Fruit fly (Drosophila melanogaster) S2 (cell line): ENCODE measurements around the gene CG10993.
A peak's percentile ranks its signal among the peaks of the same experiment; 100 is the strongest.

Source experiments
- CG8478 ChIP-seq: fragments of >200 bp; optimal IDR thresholded peaks from 2 replicates; lab custom pipeline; 2018
- CTCF ChIP-seq, 2 experiments: fragments of >200 bp; optimal IDR thresholded peaks; 2 replicates each; lab custom pipeline; 2018

CG10993 gene

DNA sequence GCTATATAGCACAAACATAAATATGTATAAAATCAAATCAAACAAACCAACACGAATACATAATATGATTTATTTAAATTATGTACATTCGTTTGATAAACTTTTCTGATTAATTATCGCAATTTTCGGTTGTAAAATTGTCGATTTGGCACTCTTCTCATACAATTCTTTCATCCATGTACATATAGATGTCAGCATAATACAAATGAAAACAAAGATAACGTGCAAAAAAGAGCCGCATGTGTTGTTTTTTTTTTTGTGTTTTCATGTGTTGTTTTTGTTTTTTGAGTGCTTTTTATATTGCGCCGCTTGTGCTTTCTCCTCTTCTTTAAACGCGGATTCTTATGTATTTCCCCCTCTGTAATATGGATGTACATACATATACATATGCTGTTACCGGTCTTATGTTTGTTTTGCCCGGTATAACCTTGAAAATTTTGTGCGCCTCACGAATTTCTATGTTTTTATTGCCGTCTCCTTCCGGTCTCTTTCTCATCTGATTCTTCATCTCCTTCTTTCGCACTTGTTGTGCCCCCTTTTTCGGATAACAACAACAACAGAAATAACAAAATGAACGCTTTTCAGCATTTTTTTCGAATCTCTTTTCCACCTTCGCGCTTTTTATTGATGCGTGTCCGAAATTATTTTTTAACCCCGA lies 37.7 kb downstream of the CG10993 start:
- TF ChIP-seq CG8478 (no peak), CTCF (optimal IDR thresholded peaks at IDR 0.05; lab: Kevin White, UChicago) (no peak)

DNA sequence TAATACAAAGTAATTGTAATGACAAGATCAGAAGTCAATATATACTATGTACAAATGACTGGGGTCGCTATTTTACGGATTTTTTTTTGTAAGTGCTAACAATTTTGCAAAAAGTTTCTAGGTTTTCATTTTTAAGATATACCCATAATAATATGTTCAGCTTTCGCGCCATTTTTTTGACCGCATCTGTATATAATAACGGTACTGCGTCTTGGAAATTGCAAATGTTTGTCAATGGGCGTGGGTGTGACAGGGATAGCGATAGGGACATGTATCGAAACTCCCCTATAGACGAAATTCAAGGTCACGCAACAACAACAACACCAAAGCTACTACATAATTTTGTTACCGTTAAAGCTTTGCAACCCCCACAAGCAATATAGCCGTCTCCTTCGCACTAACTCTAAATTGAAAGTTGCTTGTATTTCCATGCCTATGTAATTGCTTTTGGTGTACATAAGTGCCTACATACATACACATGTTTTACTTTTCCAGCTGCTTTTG lies 38.3 kb downstream of the CG10993 start:
- TF ChIP-seq CG8478, result no peak
- no peak for TF ChIP-seq CTCF (optimal IDR thresholded peaks at IDR 0.05; lab: Kevin White, UChicago)

DNA sequence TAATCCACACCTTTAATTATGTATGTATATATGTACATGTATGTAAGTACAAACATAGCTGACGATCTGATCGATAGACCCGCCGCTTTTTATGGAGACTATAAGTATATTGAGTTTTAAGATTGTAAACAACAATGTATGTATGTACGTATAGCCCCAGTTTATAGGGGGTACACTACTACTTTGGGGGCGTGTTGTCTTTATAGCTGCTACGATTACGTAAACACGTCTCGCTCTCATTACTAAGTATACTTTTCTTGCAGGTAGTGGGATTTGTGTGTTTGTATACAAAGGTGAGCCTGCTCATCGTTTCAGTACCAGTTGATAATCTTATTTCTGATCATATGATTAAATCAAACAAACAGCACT lies 41.1 kb downstream of the CG10993 start:
- TF ChIP-seq CTCF (optimal IDR thresholded peaks at IDR 0.05; lab: Kevin White, UChicago) (no peak), CG8478 (no peak)

DNA sequence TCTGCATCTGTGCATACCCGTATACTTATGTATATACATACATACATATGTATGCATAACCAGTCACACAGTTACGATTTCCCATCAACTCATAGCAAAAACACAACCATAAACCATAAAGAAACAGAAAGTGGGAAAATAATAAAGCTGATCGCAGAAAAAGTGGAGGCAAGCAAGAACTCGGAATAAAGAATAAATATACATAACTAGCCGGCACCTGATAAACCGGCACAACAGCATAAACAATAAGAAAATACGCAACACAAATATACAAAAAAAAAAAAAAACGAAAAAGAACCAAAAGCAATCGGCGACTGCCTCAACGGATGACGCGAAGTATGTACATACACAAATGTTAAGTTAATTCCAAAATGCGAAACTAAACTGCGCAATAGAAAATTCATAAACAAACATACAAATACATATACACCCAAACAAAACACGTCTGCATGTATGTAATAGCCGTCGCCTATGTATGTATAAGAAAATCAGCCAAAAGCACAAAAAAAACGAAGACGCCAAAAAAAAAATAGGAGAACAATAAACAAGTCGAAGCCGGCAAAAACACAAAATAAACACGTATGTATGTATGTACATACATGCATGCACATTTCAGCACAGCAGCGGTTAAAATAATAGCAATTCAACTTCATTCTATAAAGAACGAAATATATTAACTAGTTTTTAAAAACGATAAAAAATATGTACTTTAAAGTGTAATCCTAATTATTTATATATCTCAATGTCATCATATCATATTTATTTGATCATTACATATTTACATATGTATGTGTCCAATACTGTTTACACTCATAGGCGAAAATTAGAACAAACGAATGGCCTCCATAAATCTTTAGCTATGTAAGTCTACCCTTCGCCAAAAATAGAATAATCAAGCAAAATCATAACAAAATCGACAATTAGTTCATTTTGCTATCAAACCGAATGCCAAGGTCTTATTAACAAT lies 41.7 kb downstream of the CG10993 start:
- TF ChIP-seq CTCF (optimal IDR thresholded peaks at IDR 0.05; lab: Kevin White, UChicago) (no peak), CG8478 (no peak)

DNA sequence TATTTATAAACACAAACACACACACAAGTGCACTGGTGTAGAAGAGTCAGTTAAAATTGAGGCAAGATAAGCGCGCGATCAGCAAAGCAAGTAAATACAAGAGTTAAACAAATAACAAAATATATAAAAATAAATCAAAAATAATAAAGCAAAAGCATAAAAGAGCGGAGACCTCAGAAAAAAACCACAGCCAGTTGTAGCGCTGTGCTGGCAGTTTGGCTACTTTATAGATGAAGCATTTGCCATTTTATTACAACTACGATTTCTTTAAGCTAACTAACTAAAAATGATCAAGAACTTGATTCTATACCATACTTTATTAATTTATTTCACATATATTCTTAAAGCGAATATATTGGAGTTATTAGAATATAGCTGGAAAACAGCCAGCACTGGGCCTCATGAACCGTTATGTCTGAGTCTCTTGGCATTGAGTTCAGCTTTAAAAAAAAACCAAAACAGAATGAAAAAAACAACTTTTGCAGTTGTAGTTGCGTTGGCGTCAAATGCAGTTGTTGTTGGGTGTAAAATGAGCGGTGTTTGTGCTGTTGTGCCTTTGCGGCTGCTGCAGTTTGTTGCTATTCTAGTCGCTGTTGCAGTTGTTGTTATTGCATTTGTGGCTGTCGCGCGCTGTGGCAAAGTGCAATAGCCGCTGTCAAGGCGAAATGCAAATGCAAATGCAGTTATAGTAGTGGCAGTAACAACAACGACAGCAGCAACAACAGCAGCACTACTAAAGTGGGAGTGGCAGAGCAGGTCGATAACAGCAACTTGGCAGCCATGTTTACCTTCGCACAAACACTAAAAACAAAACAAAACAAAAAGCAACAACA lies 43.1 kb downstream of the CG10993 start:
- TF ChIP-seq CG8478, result no peak
- no peak for TF ChIP-seq CTCF (optimal IDR thresholded peaks at IDR 0.05; lab: Kevin White, UChicago)

DNA sequence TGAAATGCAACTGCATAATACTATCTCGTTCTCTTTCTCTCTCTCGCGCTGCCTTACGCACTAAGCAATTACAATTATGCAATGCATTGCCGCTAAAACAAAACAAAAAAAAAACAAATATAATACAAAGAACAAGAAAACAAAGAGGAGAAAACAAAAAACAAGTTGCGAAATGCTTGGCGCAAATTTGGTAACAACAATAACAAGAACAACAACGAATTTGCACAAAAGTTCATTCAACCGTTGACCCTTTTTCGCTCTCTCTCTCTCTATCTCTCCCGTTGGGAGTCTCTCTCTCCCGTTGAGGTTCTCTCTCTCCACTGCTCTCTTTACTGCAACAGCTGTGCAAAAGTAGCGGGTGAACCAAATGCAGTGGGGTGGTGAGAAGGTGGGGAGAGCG lies 43.9 kb downstream of the CG10993 start:
- TF ChIP-seq CTCF (optimal IDR thresholded peaks at IDR 0.05; lab: Kevin White, UChicago) (no peak), CG8478 (no peak)

DNA sequence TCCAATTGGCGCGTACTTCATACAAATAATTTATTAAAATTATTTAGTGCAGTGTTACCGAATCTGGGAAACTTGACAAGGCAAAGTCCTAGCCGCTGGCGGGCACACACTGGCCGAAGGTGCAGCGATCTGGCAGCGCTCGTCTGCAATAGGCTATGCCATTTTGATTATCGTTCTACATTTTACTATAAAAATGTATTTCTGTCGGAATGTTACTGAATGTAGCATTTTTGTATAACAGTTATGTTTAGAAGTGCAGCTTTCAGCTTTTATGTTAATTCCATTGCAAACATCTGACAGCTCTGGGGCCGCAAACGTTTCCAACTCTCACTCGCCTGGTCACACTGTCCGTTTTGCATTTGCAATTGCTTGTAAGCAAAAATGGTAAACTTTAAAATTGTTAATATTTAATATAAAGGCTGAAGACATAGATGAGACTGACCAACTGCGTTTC lies 46.3 kb downstream of the CG10993 start, which contains the start of gene Grip91:
Gene Grip91, minus strand, starts transcription at position 85 of the 454 bp plus-strand sequence.
- TF ChIP-seq CTCF (optimal IDR thresholded peaks at IDR 0.05; lab: Kevin White, UChicago), result peak; percentile 2 to 31
- TF ChIP-seq CG8478, result no peak

DNA sequence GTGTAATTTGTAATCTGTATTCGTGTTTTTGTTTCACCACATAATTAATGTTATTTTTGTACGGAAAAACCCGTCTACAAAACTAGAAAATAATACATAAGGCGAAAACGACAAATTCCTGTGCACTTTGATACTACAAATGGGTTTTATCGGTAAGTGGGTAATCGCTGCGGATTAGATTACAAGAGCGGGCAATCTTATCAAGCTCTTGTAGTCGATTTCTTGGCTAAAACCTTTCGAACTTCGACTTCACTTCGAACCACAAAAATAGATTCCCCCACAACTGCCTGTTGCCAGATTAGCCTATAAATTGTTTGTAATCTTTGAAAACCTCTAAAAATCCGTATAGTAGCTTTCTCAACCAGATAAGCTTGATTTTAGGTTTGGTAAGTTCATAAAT lies 49.9 kb downstream of the CG10993 start:
- TF ChIP-seq CTCF (optimal IDR thresholded peaks at IDR 0.05; lab: Kevin White, UChicago), result no peak
- TF ChIP-seq CG8478, result no peak
